Fruit fly (Drosophila melanogaster): Measurements from ENCODE around the gene CG6282.
A peak's percentile ranks its signal among the peaks of the same experiment; 100 is the strongest.

The CG6282 gene

DNA sequence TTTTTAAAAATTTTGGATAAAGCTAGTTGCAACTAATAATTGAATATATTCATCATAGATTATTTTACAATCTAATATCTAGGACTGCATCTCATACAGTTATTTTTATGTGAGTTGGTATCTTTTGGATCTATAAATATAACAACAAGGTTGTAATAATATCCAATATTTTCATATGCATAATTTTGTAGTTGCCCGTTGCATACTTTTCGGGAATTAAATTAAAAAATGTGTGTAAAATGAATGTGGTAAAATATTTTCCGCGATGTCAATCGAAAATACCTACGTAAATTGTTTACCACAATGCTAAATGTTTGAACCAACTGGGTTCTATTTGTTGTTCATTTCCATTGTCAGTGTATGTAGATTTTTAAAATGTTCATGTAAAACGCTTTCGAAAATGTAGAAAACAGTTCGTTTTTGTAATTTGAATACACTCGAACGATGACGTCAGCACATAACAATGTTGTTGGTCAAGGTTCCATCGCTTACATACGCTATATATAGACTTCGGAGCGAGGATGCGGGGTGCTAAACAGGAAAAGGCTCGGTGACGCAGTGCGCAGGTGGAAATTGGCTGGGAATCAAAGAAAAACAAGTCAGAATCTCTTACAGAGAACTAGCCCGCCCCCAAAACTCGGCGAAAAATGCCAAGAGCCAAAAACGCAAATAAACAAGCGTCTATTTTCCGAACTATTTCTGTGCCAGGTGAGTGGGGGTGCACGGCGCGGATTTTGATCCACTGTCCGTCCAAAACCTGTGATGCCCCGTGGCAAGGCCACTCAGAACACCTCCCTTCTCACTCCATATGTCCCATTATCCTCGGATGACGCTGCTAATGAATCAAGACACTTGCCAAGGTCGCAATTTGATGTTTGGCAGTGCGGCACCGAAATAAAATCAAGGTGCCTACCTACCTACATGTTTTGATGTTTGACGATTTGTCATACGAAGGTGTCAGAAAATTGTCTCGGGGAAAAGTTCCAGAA is 23.7 kb downstream of the CG6282 start (continued):
- TF ChIP-seq Xrp1 (GFP tag; IDR thresholded peaks at IDR 0.05) (no peak), Bgb (GFP tag; IDR thresholded peaks at IDR 0.05; ENCODE audit: partially characterized antibody) (peak; percentile 68), Stat92E (GFP tag; optimal IDR thresholded peaks at IDR 0.05) (peak in 1 of 3 experiments; percentile 5), CG6175 (GFP tag; IDR thresholded peaks at IDR 0.05) (0 out of 3 replicates have a peak, but pooled peaks have one; percentile 67), stc (GFP tag; IDR thresholded peaks at IDR 0.05) (0 out of 2 replicates have a peak, but pooled peaks have one; percentile 40), Meics (GFP tag; optimal IDR thresholded peaks at IDR 0.05) (no peak)

DNA sequence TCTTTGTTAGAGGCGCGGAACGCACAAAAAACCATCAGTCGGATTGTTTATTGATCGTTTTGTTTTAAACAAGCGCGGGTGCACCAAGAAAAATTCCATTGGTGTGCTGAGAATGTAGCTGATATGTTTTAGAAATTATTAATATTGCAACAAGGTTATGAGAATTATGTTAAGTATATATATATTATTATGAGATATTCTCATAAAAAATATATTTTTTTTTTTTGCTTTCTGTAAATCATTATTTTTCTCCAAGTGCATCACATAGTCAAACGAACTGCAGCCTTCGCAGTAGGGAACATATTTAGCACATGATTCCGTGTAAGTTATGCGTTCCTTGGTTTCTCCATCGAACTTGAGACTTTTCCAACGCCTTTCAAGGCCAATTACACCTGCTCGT is 24.5 kb downstream of the CG6282 start:
- peak; percentile 38 for TF ChIP-seq Jarid2 (GFP tag; optimal IDR thresholded peaks at IDR 0.05)
- TF ChIP-seq pan (optimal IDR thresholded peaks at IDR 0.05): no peak
- TF ChIP-seq pan (GFP tag; optimal IDR thresholded peaks at IDR 0.05 in 1 of 2, IDR thresholded peaks at IDR 0.05 in 1 of 2): peak in 1 of 2 experiments; percentile 87
- peak; percentile 67 for TF ChIP-seq unpg (GFP tag; optimal IDR thresholded peaks at IDR 0.05)
- 0 out of 3 replicates have a peak, but pooled peaks have one; percentile 40 for TF ChIP-seq Dbx (GFP tag; IDR thresholded peaks at IDR 0.05)
- TF ChIP-seq PHDP (tag; optimal IDR thresholded peaks at IDR 0.05): peak; percentile 70
- TF ChIP-seq chinmo (GFP tag; IDR thresholded peaks at IDR 0.05; ENCODE audit: partially characterized antibody): no peak
- peak; percentile 77 for TF ChIP-seq CG14441 (GFP tag; IDR thresholded peaks at IDR 0.05)
- peak; percentile 90 for TF ChIP-seq Xrp1 (GFP tag; IDR thresholded peaks at IDR 0.05)
- no peak for TF ChIP-seq amos (GFP tag; IDR thresholded peaks at IDR 0.05; ENCODE audit: partially characterized antibody)
- no peak for TF ChIP-seq hkb (optimal IDR thresholded peaks at IDR 0.05)
- TF ChIP-seq hkb (GFP tag; IDR thresholded peaks at IDR 0.05): peak; percentile 86
- peak; percentile 57; the same call in 1 of the 2 replicates for TF ChIP-seq CG11085 (GFP tag; IDR thresholded peaks at IDR 0.05)
- TF ChIP-seq crc (GFP tag; optimal IDR thresholded peaks at IDR 0.05): no peak
- peak; percentile 43 for TF ChIP-seq CG2875 (GFP tag; optimal IDR thresholded peaks at IDR 0.05)
- TF ChIP-seq CG1529 (GFP tag; optimal IDR thresholded peaks at IDR 0.05): peak; percentile 13
- no peak for TF ChIP-seq NC2α (GFP tag; optimal IDR thresholded peaks at IDR 0.05)
- no peak for TF ChIP-seq MESR4 (GFP tag; optimal IDR thresholded peaks at IDR 0.05)
- no peak for TF ChIP-seq crol (GFP tag; IDR thresholded peaks at IDR 0.05)
- TF ChIP-seq ewg (GFP tag; optimal IDR thresholded peaks at IDR 0.05): peak; percentile 21
- no peak for TF ChIP-seq Opbp (GFP tag; IDR thresholded peaks at IDR 0.05; ENCODE audit: partially characterized antibody)
- peak; percentile 65 for TF ChIP-seq al (GFP tag; IDR thresholded peaks at IDR 0.05)
- TF ChIP-seq CG11723 (GFP tag; optimal IDR thresholded peaks at IDR 0.05): no peak
- TF ChIP-seq CG1233 (GFP tag; optimal IDR thresholded peaks at IDR 0.05): peak; percentile 63
- TF ChIP-seq E2f1 (GFP tag; IDR thresholded peaks at IDR 0.05): peak; percentile 78
- peak; percentile 40; the same call in 1 of the 2 replicates for TF ChIP-seq Atf6 (GFP tag; IDR thresholded peaks at IDR 0.05)
- no peak for TF ChIP-seq CG8944 (GFP tag; optimal IDR thresholded peaks at IDR 0.05)
- no peak for TF ChIP-seq CG34224 (GFP tag; IDR thresholded peaks at IDR 0.05; ENCODE audit: partially characterized antibody)
- TF ChIP-seq dysf (GFP tag; IDR thresholded peaks at IDR 0.05): peak; percentile 88
- TF ChIP-seq MBD-R2 (GFP tag; IDR thresholded peaks at IDR 0.05): no peak
- peak; percentile 83 for TF ChIP-seq B-H1 (GFP tag; IDR thresholded peaks at IDR 0.05)
- TF ChIP-seq CG17612 (GFP tag; IDR thresholded peaks at IDR 0.05): 0 out of 2 replicates have a peak, but pooled peaks have one; percentile 29
- peak; percentile 59 for TF ChIP-seq abd-A (tag; optimal IDR thresholded peaks at IDR 0.05)
- peak; percentile 5 for TF ChIP-seq CG17802 (tag; optimal IDR thresholded peaks at IDR 0.05)
- TF ChIP-seq CG3065 (GFP tag; optimal IDR thresholded peaks at IDR 0.05): no peak
- peak; percentile 15 for TF ChIP-seq zf30C (GFP tag; optimal IDR thresholded peaks at IDR 0.05)
- TF ChIP-seq Dfd (GFP tag; optimal IDR thresholded peaks at IDR 0.05): no peak
- peak; percentile 41 for TF ChIP-seq CG10366 (GFP tag; IDR thresholded peaks at IDR 0.05)
- TF ChIP-seq CG12659 (GFP tag; optimal IDR thresholded peaks at IDR 0.05): peak; percentile 45
- peak; percentile 16 for TF ChIP-seq fd3F (GFP tag; optimal IDR thresholded peaks at IDR 0.05)
- TF ChIP-seq row (GFP tag; IDR thresholded peaks at IDR 0.05): peak; percentile 81

Measured in whole organism, embryonic.